Worm (Caenorhabditis elegans): ENCODE results near the gene C08F11.12.

The C08F11.12 gene

ce11 chrIV:13698603-13699002, 47.3 kb upstream of the C08F11.12 start, which contains the start of gene T23G4.127:
Gene T23G4.127 (minus strand): TSS chrIV:13698703.
- TF ChIP-seq ceh-88 (GFP tag; IDR thresholded peaks at IDR 0.05) (no peak), isw-1 (GFP tag; IDR thresholded peaks at IDR 0.05) (no peak), mdl-1 (tag; optimal IDR thresholded peaks at IDR 0.05) (no peak), snpc-4 (tag; optimal IDR thresholded peaks at IDR 0.05) (no peak), nhr-85 (tag) (no peak), lin-13 (GFP tag; optimal IDR thresholded peaks at IDR 0.05) (no peak), pqm-1 (tag; optimal IDR thresholded peaks at IDR 0.05) (no peak), dsc-1 (tag; optimal IDR thresholded peaks at IDR 0.05) (no peak)

ce11 chrIV:13696900-13697299, 45.6 kb upstream of the C08F11.12 start:
- TF ChIP-seq rnt-1 (tag; optimal IDR thresholded peaks at IDR 0.05) (peak; percentile 45), mdl-1 (tag; optimal IDR thresholded peaks at IDR 0.05) (no peak), nhr-237 (tag; optimal IDR thresholded peaks at IDR 0.05) (no peak), dsc-1 (tag; optimal IDR thresholded peaks at IDR 0.05) (peak; percentile 42), tbx-2 (tag; optimal IDR thresholded peaks at IDR 0.05) (no peak), unc-62 (GFP tag; optimal IDR thresholded peaks at IDR 0.05) (no peak)

- TF ChIP-seq nhr-12 (tag; optimal IDR thresholded peaks at IDR 0.05), result no peak
- TF ChIP-seq fkh-4 (tag; optimal IDR thresholded peaks at IDR 0.05; ENCODE audit: borderline replicate concordance), result no peak
- peak; percentile 47 for TF ChIP-seq nhr-20 (tag; optimal IDR thresholded peaks at IDR 0.05)
- TF ChIP-seq dpl-1 (GFP tag; optimal IDR thresholded peaks at IDR 0.05), result no peak
- no peak for TF ChIP-seq egl-27 (tag; optimal IDR thresholded peaks at IDR 0.05)
- TF ChIP-seq tbx-2 (tag; optimal IDR thresholded peaks at IDR 0.05), result peak; percentile 85
- no peak for TF ChIP-seq sup-37 (GFP tag; optimal IDR thresholded peaks at IDR 0.05)
- peak; percentile 10 for TF ChIP-seq blmp-1 (tag; optimal IDR thresholded peaks at IDR 0.05)
- no peak for TF ChIP-seq nhr-84 (tag; optimal IDR thresholded peaks at IDR 0.05)
- peak; percentile 74 for TF ChIP-seq mab-9 (GFP tag; IDR thresholded peaks at IDR 0.05)
- TF ChIP-seq dsc-1 (tag; optimal IDR thresholded peaks at IDR 0.05), result peak; percentile 5
- TF ChIP-seq irx-1 (tag; optimal IDR thresholded peaks at IDR 0.05), result peak; percentile 78
- TF ChIP-seq sptf-1 (tag; optimal IDR thresholded peaks at IDR 0.05), result no peak
- TF ChIP-seq lin-39 (tag; optimal IDR thresholded peaks at IDR 0.05), result peak; percentile 98
- TF ChIP-seq unc-86 (tag; optimal IDR thresholded peaks at IDR 0.05), result no peak
- no peak for TF ChIP-seq ceh-8 (GFP tag; optimal IDR thresholded peaks at IDR 0.05)
- TF ChIP-seq C34B4.2 (tag; optimal IDR thresholded peaks at IDR 0.05), result no peak
- peak in 1 of 2 experiments; percentile 82 for TF ChIP-seq ztf-11 (tag; optimal IDR thresholded peaks at IDR 0.05)
- peak; percentile 89 for TF ChIP-seq lin-14 (GFP tag; optimal IDR thresholded peaks at IDR 0.05)
- TF ChIP-seq elt-3 (tag; optimal IDR thresholded peaks at IDR 0.05), result no peak
- peak; percentile 46 to 47 for TF ChIP-seq lsy-2 (tag; optimal IDR thresholded peaks at IDR 0.05)
- no peak for TF ChIP-seq nhr-90 (tag; optimal IDR thresholded peaks at IDR 0.05; ENCODE audit: poor library complexity)
- peak; percentile 25 for TF ChIP-seq nhr-47 (tag; optimal IDR thresholded peaks at IDR 0.05)
- no peak for TF ChIP-seq ets-5 (GFP tag; IDR thresholded peaks at IDR 0.05)
- no peak for TF ChIP-seq ces-1 (GFP tag; optimal IDR thresholded peaks at IDR 0.05)
- no peak for TF ChIP-seq ztf-4 (tag; optimal IDR thresholded peaks at IDR 0.05)
- TF ChIP-seq unc-98 (GFP tag; IDR thresholded peaks at IDR 0.05), result no peak
- peak in 1 of 2 experiments; percentile 37 for TF ChIP-seq mdl-1 (tag; optimal IDR thresholded peaks at IDR 0.05)
- TF ChIP-seq tlp-1 (tag; optimal IDR thresholded peaks at IDR 0.05), result no peak
- TF ChIP-seq nhr-19 (GFP tag; conservative IDR thresholded peaks at IDR 0.05), result peak; percentile 61
- no peak for TF ChIP-seq pag-3 (tag; optimal IDR thresholded peaks at IDR 0.05; ENCODE audit: borderline replicate concordance, insufficient read depth)
- peak; percentile 83 for TF ChIP-seq nhr-85 (tag)
- no peak for TF ChIP-seq hlh-17 (GFP tag; optimal IDR thresholded peaks at IDR 0.05; ENCODE audit: borderline replicate concordance)
- TF ChIP-seq grh-1 (GFP tag; IDR thresholded peaks at IDR 0.05), result no peak
- TF ChIP-seq ceh-82 (tag; optimal IDR thresholded peaks at IDR 0.05), result no peak
- no peak for TF ChIP-seq jun-1 (tag; optimal IDR thresholded peaks at IDR 0.05)
- no peak for TF ChIP-seq alr-1 (tag; optimal IDR thresholded peaks at IDR 0.05; ENCODE audit: borderline replicate concordance)
- TF ChIP-seq fos-1 (tag; optimal IDR thresholded peaks at IDR 0.05), result no peak
- no peak for TF ChIP-seq swsn-7 (tag; optimal IDR thresholded peaks at IDR 0.05)
These were observed 44.5 kb upstream of the C08F11.12 start for ce11 chrIV:13695720-13696364.
